Fruit fly (Drosophila melanogaster) whole organism, embryonic: Measurements from ENCODE around the gene MP1.

ENCODE experiments used
- Adf1 ChIP-seq: fragments of 200-800 bp; sonication (Bioruptor generic); IDR thresholded peaks from 2 replicates; pipeline ENCODE4 v1.3.6; 2022; ENCODE audit warnings: missing biosample characterization, missing genetic modification characterization
- Antp ChIP-seq: fragments of 200-800 bp; sonication (Bioruptor generic); optimal IDR thresholded peaks from 3 replicates; lab custom pipeline; 2016; ENCODE audit warnings: missing biosample characterization, missing genetic modification characterization
- BtbVII ChIP-seq: fragments of 200-800 bp; sonication (Bioruptor generic); optimal IDR thresholded peaks from 3 replicates; lab custom pipeline; 2017; ENCODE audit warnings: missing biosample characterization, mild to moderate bottlenecking, missing genetic modification characterization
- CG10274 ChIP-seq: fragments of 200-800 bp; sonication (Bioruptor generic); optimal IDR thresholded peaks from 3 replicates; lab custom pipeline; 2017; ENCODE audit warnings: missing biosample characterization, mild to moderate bottlenecking, missing genetic modification characterization
- CG10462 ChIP-seq: fragments of 200-800 bp; sonication (Bioruptor generic); optimal IDR thresholded peaks from 2 replicates; lab custom pipeline; 2016; ENCODE audit warnings: missing biosample characterization, missing genetic modification characterization
- CG10543 ChIP-seq: fragments of 200-800 bp; sonication (Bioruptor generic); optimal IDR thresholded peaks from 3 replicates; lab custom pipeline; 2017; ENCODE audit warnings: missing biosample characterization, mild to moderate bottlenecking, missing genetic modification characterization, moderate library complexity
- CG11398 ChIP-seq: fragments of 200-800 bp; sonication (Bioruptor generic); optimal IDR thresholded peaks from 2 replicates; lab custom pipeline; 2016; ENCODE audit warnings: missing biosample characterization, missing genetic modification characterization
- CG11456 ChIP-seq: fragments of 200-800 bp; sonication (Bioruptor generic); IDR thresholded peaks from 3 replicates; pipeline ENCODE4 v1.3.6; 2022; ENCODE audit warnings: missing biosample characterization, missing genetic modification characterization
- CG11504 ChIP-seq: fragments of 200-800 bp; sonication (Bioruptor generic); optimal IDR thresholded peaks from 3 replicates; lab custom pipeline; 2019; ENCODE audit warnings: missing biosample characterization, mild to moderate bottlenecking, missing genetic modification characterization, moderate library complexity
- CG12659 ChIP-seq: fragments of 200-800 bp; sonication (Bioruptor generic); optimal IDR thresholded peaks from 3 replicates; lab custom pipeline; 2017; ENCODE audit warnings: mild to moderate bottlenecking, missing biosample characterization, missing genetic modification reagents, missing genetic modification characterization
- CG13424 ChIP-seq: fragments of 200-800 bp; sonication (Bioruptor generic); optimal IDR thresholded peaks from 2 replicates; lab custom pipeline; 2019; ENCODE audit warnings: missing biosample characterization, mild to moderate bottlenecking, missing genetic modification characterization, moderate library complexity
- CG13624 ChIP-seq: fragments of 200-800 bp; sonication (Bioruptor generic); optimal IDR thresholded peaks from 2 replicates; lab custom pipeline; 2016; ENCODE audit warnings: missing biosample characterization, missing genetic modification characterization
- CG13775 ChIP-seq: fragments of 200-800 bp; sonication (Bioruptor generic); optimal IDR thresholded peaks from 3 replicates; lab custom pipeline; 2017; ENCODE audit warnings: missing biosample characterization, mild to moderate bottlenecking, missing genetic modification characterization
- CG14860 ChIP-seq: fragments of 200-800 bp; sonication (Bioruptor generic); IDR thresholded peaks from 3 replicates; pipeline ENCODE4 v1.3.6; 2022; ENCODE audit warnings: missing biosample characterization, missing genetic modification characterization; ENCODE audit not compliant: partially characterized antibody
- CG1603 ChIP-seq: fragments of 200-800 bp; sonication (Bioruptor generic); optimal IDR thresholded peaks from 2 replicates; lab custom pipeline; 2019; ENCODE audit warnings: missing biosample characterization, mild to moderate bottlenecking, missing genetic modification characterization, moderate library complexity
- CG1647 ChIP-seq: fragments of 200-800 bp; sonication (Bioruptor generic); optimal IDR thresholded peaks from 3 replicates; lab custom pipeline; 2016; ENCODE audit warnings: missing biosample characterization, missing genetic modification characterization
- CG16815 ChIP-seq: fragments of 200-800 bp; sonication (Bioruptor generic); optimal IDR thresholded peaks from 3 replicates; lab custom pipeline; 2017; ENCODE audit warnings: missing biosample characterization, mild to moderate bottlenecking, missing genetic modification characterization
- CG17385 ChIP-seq: fragments of 200-800 bp; sonication (Bioruptor generic); optimal IDR thresholded peaks from 3 replicates; lab custom pipeline; 2018; ENCODE audit warnings: missing biosample characterization, mild to moderate bottlenecking, missing genetic modification characterization
- CG17802 ChIP-seq: fragments of 200-800 bp; sonication (Bioruptor generic); optimal IDR thresholded peaks from 2 replicates; lab custom pipeline; 2018; ENCODE audit warnings: missing biosample characterization, mild to moderate bottlenecking, missing genetic modification characterization, moderate library complexity
- CG31365 ChIP-seq: fragments of 200-800 bp; sonication (Bioruptor generic); optimal IDR thresholded peaks from 2 replicates; lab custom pipeline; 2018; ENCODE audit warnings: missing biosample characterization, mild to moderate bottlenecking, missing genetic modification characterization
- CG34422 ChIP-seq: fragments of 200-800 bp; sonication (Bioruptor generic); IDR thresholded peaks from 3 replicates; pipeline ENCODE4 v1.3.6; 2022; ENCODE audit warnings: missing biosample characterization, missing genetic modification characterization
- CG3838 ChIP-seq: fragments of 200-800 bp; sonication (Bioruptor generic); optimal IDR thresholded peaks from 3 replicates; lab custom pipeline; 2016; ENCODE audit warnings: missing biosample characterization, missing genetic modification characterization
- CG6765 ChIP-seq: fragments of 200-800 bp; sonication (Bioruptor generic); optimal IDR thresholded peaks from 3 replicates; lab custom pipeline; 2017; ENCODE audit warnings: missing biosample characterization, mild to moderate bottlenecking, missing genetic modification characterization
- CG7556 ChIP-seq: fragments of 200-800 bp; sonication (Bioruptor generic); optimal IDR thresholded peaks from 2 replicates; lab custom pipeline; 2017; ENCODE audit warnings: missing biosample characterization, mild to moderate bottlenecking, missing genetic modification characterization
- CG8944 ChIP-seq: fragments of 200-800 bp; sonication (Bioruptor generic); optimal IDR thresholded peaks from 3 replicates; lab custom pipeline; 2016; ENCODE audit warnings: missing biosample characterization, missing genetic modification characterization
- CG9437 ChIP-seq: fragments of 200-800 bp; sonication (Bioruptor generic); optimal IDR thresholded peaks from 2 replicates; lab custom pipeline; 2018; ENCODE audit warnings: missing biosample characterization, mild to moderate bottlenecking, missing genetic modification characterization
- Dek ChIP-seq: fragments of 200-800 bp; sonication (Bioruptor generic); optimal IDR thresholded peaks from 3 replicates; lab custom pipeline; 2019; ENCODE audit warnings: missing biosample characterization, mild to moderate bottlenecking, missing genetic modification characterization, moderate library complexity
- Elba2 ChIP-seq: fragments of 200-800 bp; sonication (Bioruptor generic); optimal IDR thresholded peaks from 3 replicates; lab custom pipeline; 2016; ENCODE audit warnings: missing biosample characterization, missing genetic modification characterization
- Fer2 ChIP-seq: fragments of 200-800 bp; sonication (Bioruptor generic); optimal IDR thresholded peaks from 2 replicates; lab custom pipeline; 2018; ENCODE audit warnings: missing biosample characterization, mild to moderate bottlenecking, missing genetic modification characterization, moderate library complexity
- HLHmδ ChIP-seq: fragments of 200-800 bp; sonication (Bioruptor generic); optimal IDR thresholded peaks from 2 replicates; lab custom pipeline; 2018; ENCODE audit warnings: missing biosample characterization, mild to moderate bottlenecking, missing genetic modification characterization, moderate library complexity
- Oaz ChIP-seq: fragments of 200-800 bp; sonication (Bioruptor generic); IDR thresholded peaks from 2 replicates; pipeline ENCODE4 v1.3.6; 2022; ENCODE audit warnings: missing biosample characterization, missing genetic modification characterization
- Opbp ChIP-seq: fragments of 200-800 bp; sonication (Bioruptor generic); IDR thresholded peaks from 3 replicates; pipeline ENCODE4 v1.3.6; 2022; ENCODE audit warnings: missing biosample characterization, missing genetic modification characterization; ENCODE audit not compliant: partially characterized antibody
- aop ChIP-seq: fragments of 200-800 bp; sonication (Bioruptor generic); IDR thresholded peaks from 2 replicates; pipeline ENCODE4 v1.3.6; 2022; ENCODE audit warnings: missing biosample characterization, missing genetic modification characterization
- ato ChIP-seq: fragments of 200-800 bp; sonication (Bioruptor generic); IDR thresholded peaks from 2 replicates; pipeline ENCODE4 v1.3.6; 2022; ENCODE audit warnings: missing biosample characterization, missing genetic modification characterization; ENCODE audit not compliant: partially characterized antibody
- chinmo ChIP-seq: fragments of 200-800 bp; sonication (Bioruptor generic); IDR thresholded peaks from 4 replicates; pipeline ENCODE4 v1.3.6; 2022; ENCODE audit warnings: missing biosample characterization, missing genetic modification characterization; ENCODE audit not compliant: partially characterized antibody
- corto ChIP-seq: fragments of 200-800 bp; sonication (Bioruptor generic); optimal IDR thresholded peaks from 2 replicates; lab custom pipeline; 2016; ENCODE audit warnings: missing biosample characterization, mild to moderate bottlenecking, missing genetic modification characterization, moderate library complexity
- crc ChIP-seq: fragments of 200-800 bp; sonication (Bioruptor generic); optimal IDR thresholded peaks from 2 replicates; lab custom pipeline; 2016; ENCODE audit warnings: missing biosample characterization, missing genetic modification characterization
- ems ChIP-seq: fragments of 200-800 bp; sonication (Bioruptor generic); optimal IDR thresholded peaks from 3 replicates; lab custom pipeline; 2016; ENCODE audit warnings: missing biosample characterization, missing genetic modification characterization
- exex ChIP-seq: fragments of 200-800 bp; sonication (Bioruptor generic); optimal IDR thresholded peaks from 4 replicates; lab custom pipeline; 2018; ENCODE audit warnings: missing biosample characterization, mild to moderate bottlenecking, missing genetic modification characterization, moderate library complexity
- gsb ChIP-seq: fragments of 200-800 bp; sonication (Bioruptor generic); IDR thresholded peaks from 2 replicates; pipeline ENCODE4 v1.3.6; 2022; ENCODE audit warnings: missing biosample characterization, missing genetic modification characterization
- maf-S ChIP-seq: fragments of 200-800 bp; sonication (Bioruptor generic); optimal IDR thresholded peaks from 2 replicates; lab custom pipeline; 2016; ENCODE audit warnings: missing biosample characterization, missing genetic modification characterization
- pum ChIP-seq: fragments of 200-800 bp; sonication (Bioruptor generic); optimal IDR thresholded peaks from 2 replicates; lab custom pipeline; 2016; ENCODE audit warnings: missing biosample characterization, missing genetic modification characterization
- ranshi ChIP-seq: fragments of 200-800 bp; sonication (Bioruptor generic); IDR thresholded peaks from 2 replicates; pipeline ENCODE4 v1.3.6; 2022; ENCODE audit warnings: missing biosample characterization, missing genetic modification characterization
- rib ChIP-seq: fragments of 200-800 bp; sonication (Bioruptor generic); IDR thresholded peaks from 2 replicates; pipeline ENCODE4 v1.3.6; 2022; ENCODE audit warnings: missing biosample characterization, missing genetic modification characterization
- sens ChIP-seq: fragments of 200-800 bp; sonication (Bioruptor generic); peaks from one replicate; lab custom pipeline; 2016; ENCODE audit warnings: missing biosample characterization, missing genetic modification characterization
- sima ChIP-seq: fragments of 200-800 bp; sonication (Bioruptor generic); optimal IDR thresholded peaks from 2 replicates; lab custom pipeline; 2016; ENCODE audit warnings: missing biosample characterization, missing genetic modification characterization
- so ChIP-seq: fragments of 200-800 bp; sonication (Bioruptor generic); IDR thresholded peaks from 3 replicates; pipeline ENCODE4 v1.3.6; 2022; ENCODE audit warnings: missing biosample characterization, missing genetic modification characterization
- stwl ChIP-seq: fragments of 200-800 bp; sonication (Bioruptor generic); optimal IDR thresholded peaks from 3 replicates; lab custom pipeline; 2018; ENCODE audit warnings: missing biosample characterization, mild to moderate bottlenecking, missing genetic modification characterization, moderate library complexity
- tll ChIP-seq, 2 experiments: fragments of 200-800 bp in 1 of 2; fragments of >200 bp in 1 of 2; sonication (Bioruptor generic) in 1 of 2; optimal IDR thresholded peaks; 2 replicates each; lab custom pipeline; 2017 to 2019; ENCODE audit warnings: missing biosample characterization in 2 of 2, missing genetic modification characterization in 2 of 2, mild to moderate bottlenecking in 1 of 2, moderate library complexity in 1 of 2
- tup ChIP-seq: fragments of 200-800 bp; sonication (Bioruptor generic); optimal IDR thresholded peaks from 2 replicates; lab custom pipeline; 2016; ENCODE audit warnings: missing biosample characterization, mild to moderate bottlenecking, missing genetic modification characterization, moderate library complexity
- yki ChIP-seq: fragments of >200 bp; optimal IDR thresholded peaks from 3 replicates; lab custom pipeline; 2018

Gene MP1

dm6 chr3R:4333964-4334363 lies 26.3 kb downstream of the MP1 start, which contains the start of gene CG9776 (continued):
- TF ChIP-seq CG11398 (GFP tag; lab: Kevin White, UChicago) (no peak), yki (no peak), Antp (GFP tag; lab: Kevin White, UChicago) (peak; percentile 63), CG10274 (GFP tag; lab: Kevin White, UChicago) (no peak), CG10462 (GFP tag; lab: Kevin White, UChicago) (peak; percentile 8), Adf1 (GFP tag; lab: Robert Waterston, UW) (no peak), CG11504 (no peak), HLHmδ (GFP tag; lab: Kevin White, UChicago) (no peak), exex (tag; lab: Kevin White, UChicago) (no peak), rib (peak; percentile 53; the same call in 1 of the 2 replicates), aop (GFP tag; lab: Robert Waterston, UW) (0 out of 2 replicates have a peak, but pooled peaks have one; percentile 14), Elba2 (GFP tag; lab: Kevin White, UChicago) (peak; percentile 79), sima (GFP tag; lab: Kevin White, UChicago) (no peak), ranshi (GFP tag; lab: Robert Waterston, UW) (peak; percentile 54; the same call in 1 of the 2 replicates), BtbVII (GFP tag; lab: Kevin White, UChicago) (no peak), so (GFP tag; lab: Robert Waterston, UW) (no peak), CG31365 (no peak), stwl (peak; percentile 89), Oaz (GFP tag; lab: Robert Waterston, UW) (0 out of 2 replicates have a peak, but pooled peaks have one; percentile 9), CG17385 (GFP tag; lab: Kevin White, UChicago) (no peak), sens (GFP tag; lab: Kevin White, UChicago) (peak; percentile 91), CG6765 (GFP tag; lab: Kevin White, UChicago) (no peak), CG13624 (GFP tag; lab: Kevin White, UChicago) (peak; percentile 54), crc (GFP tag; lab: Kevin White, UChicago) (peak; percentile 31), chinmo (peak; percentile 99), CG10543 (GFP tag; lab: Kevin White, UChicago) (no peak), CG34422 (peak; percentile 61; the same call in 2 of the 3 replicates), corto (GFP tag; lab: Kevin White, UChicago) (no peak), CG9437 (peak; percentile 61), tll (GFP tag; optimal IDR thresholded peaks at IDR 0.05; lab: Kevin White, UChicago) (peak in 1 of 2 experiments; percentile 28), CG7556 (GFP tag; lab: Kevin White, UChicago) (no peak), pum (GFP tag; lab: Kevin White, UChicago) (peak; percentile 76), Opbp (GFP tag; lab: Robert Waterston, UW) (peak; percentile 98), CG13775 (GFP tag; lab: Kevin White, UChicago) (peak; percentile 35), Dek (tag; lab: Kevin White, UChicago) (no peak), CG14860 (GFP tag; lab: Robert Waterston, UW) (peak; percentile 97), CG1603 (tag; lab: Kevin White, UChicago) (peak; percentile 95), maf-S (GFP tag; lab: Kevin White, UChicago) (peak; percentile 33), CG16815 (GFP tag; lab: Kevin White, UChicago) (no peak), CG3838 (GFP tag; lab: Kevin White, UChicago) (peak; percentile 21), CG13424 (tag; lab: Kevin White, UChicago) (peak; percentile 62), Fer2 (tag; lab: Kevin White, UChicago) (no peak), tup (GFP tag; lab: Kevin White, UChicago) (peak; percentile 19), ato (peak; percentile 99), CG8944 (GFP tag; lab: Kevin White, UChicago) (peak; percentile 40), CG1647 (peak; percentile 23), gsb (GFP tag; lab: Robert Waterston, UW) (no peak), CG12659 (GFP tag; lab: Kevin White, UChicago) (peak; percentile 82), CG17802 (tag; lab: Kevin White, UChicago) (peak; percentile 96), ems (GFP tag; lab: Kevin White, UChicago) (peak; percentile 70), CG11456 (GFP tag; lab: Robert Waterston, UW) (peak; percentile 77; the same call in 2 of the 3 replicates)
